Worm (Caenorhabditis elegans) whole organism, L4 larva: Measurements from ENCODE around the gene hsp-6.

Source experiments
- F10B5.3 ChIP-seq: sonication (generic microtip); optimal IDR thresholded peaks from 2 replicates; lab custom pipeline; 2016; ENCODE audit warnings: mild to moderate bottlenecking, missing genetic modification characterization, missing compliant biosample characterization
- F37D6.2 ChIP-seq: sonication (generic microtip); optimal IDR thresholded peaks from 2 replicates; lab custom pipeline; 2016; ENCODE audit warnings: mild to moderate bottlenecking, missing genetic modification characterization, missing compliant biosample characterization
- R02D3.7 ChIP-seq: fragments of 150-350 bp; sonication (generic microtip); optimal IDR thresholded peaks from 3 replicates; lab custom pipeline; 2014; ENCODE audit warnings: missing biosample characterization, missing genetic modification characterization
- Y75B8A.6 ChIP-seq: fragments of 200-800 bp; sonication (Bioruptor generic); IDR thresholded peaks from 2 replicates; pipeline ENCODE4 v1.3.6; 2022; ENCODE audit warnings: missing genetic modification reagents, missing genetic modification characterization, missing compliant biosample characterization
- aha-1 ChIP-seq: fragments of 150-350 bp; peaks from one replicate; lab custom pipeline; 2014; ENCODE audit warnings: missing biosample characterization, missing genetic modification characterization
- ceh-28 ChIP-seq: fragments of 150-350 bp; optimal IDR thresholded peaks from 2 replicates; lab custom pipeline; 2014; ENCODE audit warnings: missing biosample characterization, missing genetic modification reagents, missing genetic modification characterization
- ces-1 ChIP-seq: fragments of 150-350 bp; sonication (generic microtip); optimal IDR thresholded peaks from 4 replicates; lab custom pipeline; 2014; ENCODE audit warnings: missing biosample characterization, missing genetic modification reagents, missing genetic modification characterization
- ctbp-1 ChIP-seq: fragments of 200-800 bp; sonication (Bioruptor generic); IDR thresholded peaks from 2 replicates; pipeline ENCODE4 v1.3.6; 2022; ENCODE audit warnings: missing genetic modification reagents, missing genetic modification characterization, missing compliant biosample characterization
- daf-16 ChIP-seq, 3 experiments: sonication (generic microtip); optimal IDR thresholded peaks; 2 replicates each; lab custom pipeline; 2016 to 2017; ENCODE audit warnings: missing genetic modification characterization in 3 of 3, missing genetic modification reagents in 3 of 3, mild to moderate bottlenecking in 2 of 3, missing compliant biosample characterization in 2 of 3, missing biosample characterization in 1 of 3, moderate library complexity in 1 of 3
- daf-8 ChIP-seq: fragments of 200-800 bp; sonication (Bioruptor generic); IDR thresholded peaks from 2 replicates; pipeline ENCODE4 v1.3.6; 2022; ENCODE audit warnings: missing genetic modification characterization, missing compliant biosample characterization
- dmd-6 ChIP-seq: fragments of 200-800 bp; sonication (Bioruptor generic); IDR thresholded peaks from 2 replicates; pipeline ENCODE4 v1.3.6; 2022; ENCODE audit warnings: missing genetic modification reagents, missing genetic modification characterization, missing compliant biosample characterization
- dmd-8 ChIP-seq: fragments of 200-800 bp; sonication (Bioruptor generic); IDR thresholded peaks from 2 replicates; pipeline ENCODE4 v1.3.6; 2022; ENCODE audit warnings: missing genetic modification characterization, missing compliant biosample characterization
- dve-1 ChIP-seq: sonication (generic microtip); optimal IDR thresholded peaks from 2 replicates; lab custom pipeline; 2017; ENCODE audit warnings: antibody characterized with exemption, mild to moderate bottlenecking, missing genetic modification characterization, missing compliant biosample characterization; ENCODE audit not compliant: insufficient read depth
- fkh-10 ChIP-seq: fragments of 150-350 bp; optimal IDR thresholded peaks from 2 replicates; lab custom pipeline; 2014; ENCODE audit warnings: missing biosample characterization, missing genetic modification reagents, missing genetic modification characterization
- hif-1 ChIP-seq, 2 experiments: sonication (generic microtip); optimal IDR thresholded peaks; 2 replicates each; lab custom pipeline; 2016 to 2017; ENCODE audit warnings: missing compliant biosample characterization in 2 of 2, missing genetic modification characterization in 2 of 2, missing genetic modification reagents in 2 of 2, missing genotype in 2 of 2, mild to moderate bottlenecking in 1 of 2
- hlh-11 ChIP-seq: fragments of 200-800 bp; sonication (Bioruptor generic); optimal IDR thresholded peaks from 2 replicates; lab custom pipeline; 2018; ENCODE audit warnings: mild to moderate bottlenecking, missing genetic modification characterization, missing compliant biosample characterization
- hlh-30 ChIP-seq: sonication (generic microtip); optimal IDR thresholded peaks from 2 replicates; lab custom pipeline; 2017; ENCODE audit warnings: antibody characterized with exemption, mild to moderate bottlenecking, missing genetic modification characterization, missing compliant biosample characterization; ENCODE audit not compliant: insufficient read depth
- hmg-1.1 ChIP-seq: fragments of 200-800 bp; sonication (Bioruptor generic); IDR thresholded peaks from 2 replicates; pipeline ENCODE4 v1.3.6; 2022; ENCODE audit warnings: missing genetic modification reagents, missing genetic modification characterization, missing compliant biosample characterization
- lin-1 ChIP-seq: fragments of 200-800 bp; sonication (Bioruptor generic); IDR thresholded peaks from 2 replicates; pipeline ENCODE4 v1.3.6; 2022; ENCODE audit warnings: missing genetic modification reagents, missing genetic modification characterization, missing compliant biosample characterization
- lin-13 ChIP-seq: fragments of 150-350 bp; optimal IDR thresholded peaks from 2 replicates; lab custom pipeline; 2014; ENCODE audit warnings: missing biosample characterization, missing genetic modification reagents, missing genetic modification characterization
- lin-15B ChIP-seq: fragments of 150-350 bp; sonication (generic microtip); optimal IDR thresholded peaks from 3 replicates; lab custom pipeline; 2014; ENCODE audit warnings: missing biosample characterization, missing genetic modification characterization
- mep-1 ChIP-seq: fragments of 150-350 bp; sonication (generic microtip); optimal IDR thresholded peaks from 3 replicates; lab custom pipeline; 2014; ENCODE audit warnings: missing biosample characterization, missing genetic modification characterization
- mes-2 ChIP-seq: sonication (generic microtip); optimal IDR thresholded peaks from 2 replicates; lab custom pipeline; 2016; ENCODE audit warnings: missing genotype, mild to moderate bottlenecking, missing genetic modification characterization, missing compliant biosample characterization; ENCODE audit not compliant: poor library complexity, severe bottlenecking
- mxl-2 ChIP-seq: fragments of 200-800 bp; sonication (Bioruptor generic); conservative IDR thresholded peaks from 2 replicates; pipeline ENCODE4 v1.3.6; 2022; ENCODE audit warnings: missing genetic modification reagents, missing genetic modification characterization, missing compliant biosample characterization
- mxl-3 ChIP-seq: fragments of 200-800 bp; sonication (Bioruptor generic); optimal IDR thresholded peaks from 2 replicates; lab custom pipeline; 2018; ENCODE audit warnings: mild to moderate bottlenecking, missing genetic modification characterization, missing compliant biosample characterization
- nhr-102 ChIP-seq: sonication (generic microtip); optimal IDR thresholded peaks from 2 replicates; lab custom pipeline; 2016; ENCODE audit warnings: mild to moderate bottlenecking, missing genetic modification characterization, moderate library complexity, missing compliant biosample characterization
- nhr-11 ChIP-seq: fragments of 150-350 bp; optimal IDR thresholded peaks from 2 replicates; lab custom pipeline; 2014; ENCODE audit warnings: missing biosample characterization, missing genetic modification characterization
- nhr-111 ChIP-seq: fragments of 200-800 bp; sonication (Bioruptor generic); optimal IDR thresholded peaks from 2 replicates; lab custom pipeline; 2018; ENCODE audit warnings: mild to moderate bottlenecking, missing genetic modification characterization, missing compliant biosample characterization
- nhr-28 ChIP-seq: fragments of 150-350 bp; optimal IDR thresholded peaks from 2 replicates; lab custom pipeline; 2014; ENCODE audit warnings: missing biosample characterization, missing genetic modification characterization
- nhr-48 ChIP-seq: sonication (generic microtip); optimal IDR thresholded peaks from 2 replicates; lab custom pipeline; 2016; ENCODE audit warnings: mild to moderate bottlenecking, missing genetic modification characterization, missing compliant biosample characterization
- nhr-77 ChIP-seq: fragments of 150-350 bp; optimal IDR thresholded peaks from 2 replicates; lab custom pipeline; 2014; ENCODE audit warnings: missing biosample characterization, missing genetic modification characterization
- pqm-1 ChIP-seq: sonication (generic microtip); optimal IDR thresholded peaks from 2 replicates; lab custom pipeline; 2017; ENCODE audit warnings: missing biosample characterization, missing genetic modification characterization
- unc-62 ChIP-seq, 3 experiments: fragments of 150-350 bp in 1 of 3; sonication (generic microtip); optimal IDR thresholded peaks in 2 of 3; peaks in 1 of 3; 1 replicate in 1 of 3; 2 replicates in 2 of 3; lab custom pipeline; 2014 to 2017; ENCODE audit warnings: missing biosample characterization in 3 of 3, missing genetic modification characterization in 3 of 3, missing genetic modification reagents in 3 of 3, missing genotype in 1 of 3
- vab-7 ChIP-seq: fragments of 200-800 bp; sonication (Bioruptor generic); IDR thresholded peaks from 2 replicates; pipeline ENCODE4 v1.3.6; 2022; ENCODE audit warnings: missing genetic modification reagents, missing genetic modification characterization, missing compliant biosample characterization
- ztf-7 ChIP-seq: fragments of 150-350 bp; optimal IDR thresholded peaks from 2 replicates; lab custom pipeline; 2014; ENCODE audit warnings: missing biosample characterization, missing genetic modification characterization

The hsp-6 gene

DNA sequence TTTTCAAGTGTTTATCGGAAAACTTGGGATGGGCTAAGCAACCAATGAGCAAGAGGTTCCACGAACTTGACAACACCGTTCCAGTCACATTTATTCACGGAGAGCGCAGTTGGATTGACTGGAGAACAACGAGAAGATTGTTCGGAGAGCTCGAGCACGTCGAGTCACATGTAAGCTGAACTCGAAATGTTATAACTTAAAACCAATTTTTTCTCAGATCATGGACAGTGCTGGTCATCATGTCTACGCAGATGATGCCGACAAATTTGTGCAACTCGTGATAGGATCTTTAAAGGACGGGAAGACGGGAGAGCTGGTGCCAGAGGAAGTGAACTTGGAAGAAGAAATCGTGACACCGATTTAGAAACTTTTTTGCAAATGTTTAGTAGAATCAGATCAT, 19.9 kb upstream of the hsp-6 start:
- no peak for TF ChIP-seq nhr-102 (tag; lab: Kevin White, UChicago)
- peak; percentile 95 for TF ChIP-seq aha-1

DNA sequence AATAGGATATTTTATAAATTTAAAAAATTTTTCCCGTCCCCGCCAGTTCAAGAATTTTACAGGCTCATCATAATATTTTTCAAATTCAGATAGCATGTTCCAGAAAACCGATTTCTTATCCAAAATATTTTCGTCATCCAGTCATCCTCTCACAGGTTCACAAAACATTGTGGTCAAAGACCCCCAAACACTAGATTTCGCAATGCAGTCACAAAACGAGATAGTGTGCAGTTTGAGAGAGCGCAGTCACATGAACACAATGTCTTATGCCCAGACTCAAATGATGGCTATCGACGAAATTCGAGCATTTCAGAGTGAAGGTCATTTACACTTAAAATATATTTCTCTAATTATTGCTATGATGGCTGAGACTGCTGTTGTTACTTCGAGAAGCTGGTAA, 18.0 kb upstream of the hsp-6 start, which contains the start of gene abhd-5.2:
Gene abhd-5.2 (plus strand): TSS at position 95 of the 400 bp plus-strand sequence.
- no peak for TF ChIP-seq vab-7 (GFP tag; lab: Robert Waterston, UW)
- peak; percentile 47; the same call in 1 of the 2 replicates for TF ChIP-seq dmd-6 (GFP tag; lab: Robert Waterston, UW)
- TF ChIP-seq nhr-11 (tag; lab: Kevin White, UChicago) = peak; percentile 19
- TF ChIP-seq ces-1 (GFP tag; lab: Kevin White, UChicago) = no peak
- TF ChIP-seq mxl-3 (GFP tag; lab: Kevin White, UChicago) = peak; percentile 53
- TF ChIP-seq nhr-111 = no peak
- no peak for TF ChIP-seq F37D6.2 (tag; lab: Kevin White, UChicago)
- TF ChIP-seq Y75B8A.6 = no peak
- peak; percentile 36 for TF ChIP-seq lin-13 (GFP tag; lab: Kevin White, UChicago)
- TF ChIP-seq aha-1 = no peak
- TF ChIP-seq hlh-11 = peak; percentile 72
- TF ChIP-seq mes-2 (tag; lab: Kevin White, UChicago) = peak; percentile 32
- peak; percentile 99 for TF ChIP-seq hlh-30 (tag; lab: Kevin White, UChicago)
- TF ChIP-seq dve-1 = peak; percentile 64
- TF ChIP-seq unc-62 (GFP tag; optimal IDR thresholded peaks at IDR 0.05 in 1 of 2; lab: Kevin White, UChicago) = peak in 1 of 2 experiments; percentile 67
- no peak for TF ChIP-seq unc-62 (tag; optimal IDR thresholded peaks at IDR 0.05; lab: Kevin White, UChicago)
- peak; percentile 53 for TF ChIP-seq mep-1 (tag; lab: Kevin White, UChicago)
- peak in 1 of 2 experiments; percentile 6 for TF ChIP-seq hif-1 (tag; optimal IDR thresholded peaks at IDR 0.05; lab: Kevin White, UChicago)
- TF ChIP-seq ctbp-1 (GFP tag; lab: Robert Waterston, UW) = no peak
- peak; percentile 3 for TF ChIP-seq pqm-1 (tag; lab: Kevin White, UChicago)
- TF ChIP-seq mxl-2 (GFP tag; lab: Robert Waterston, UW) = no peak
- peak; percentile 85 for TF ChIP-seq nhr-28 (tag; lab: Kevin White, UChicago)
- TF ChIP-seq daf-16 (GFP tag; optimal IDR thresholded peaks at IDR 0.05; lab: Kevin White, UChicago) = peak in 1 of 2 experiments; percentile 83
- TF ChIP-seq daf-16 (tag; optimal IDR thresholded peaks at IDR 0.05; lab: Kevin White, UChicago) = peak; percentile 51
- TF ChIP-seq nhr-77 (tag; lab: Kevin White, UChicago) = peak; percentile 22
- TF ChIP-seq nhr-102 (tag; lab: Kevin White, UChicago) = peak; percentile 86
- TF ChIP-seq ceh-28 = no peak
- TF ChIP-seq lin-15B = no peak

DNA sequence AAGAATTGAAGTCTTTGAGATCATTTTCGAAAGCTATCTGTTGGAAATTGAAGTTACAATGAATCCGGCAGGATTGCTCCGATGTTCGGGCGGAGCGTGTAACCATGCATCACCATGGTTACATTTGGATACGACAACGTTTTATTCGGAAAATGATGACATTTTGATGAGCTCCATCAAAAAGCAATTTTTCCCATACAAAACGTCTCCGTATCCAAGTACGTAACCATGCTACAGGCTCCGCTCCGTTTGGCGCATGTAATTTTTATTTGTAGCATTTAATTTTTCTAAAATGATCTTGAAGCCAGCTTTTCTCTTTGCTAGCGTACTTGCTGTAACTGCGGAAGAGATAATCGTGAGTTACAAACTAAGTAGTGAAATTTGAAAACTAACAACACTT, 16.0 kb upstream of the hsp-6 start, which contains the start of the genes cwp-2 and cwp-3:
Gene cwp-2 (minus strand): TSS at position 101 of the 400 bp plus-strand sequence.
Gene cwp-3 (plus strand): TSS at position 293 of the 400 bp plus-strand sequence.
- TF ChIP-seq nhr-111 (no peak), fkh-10 (GFP tag; lab: Kevin White, UChicago) (no peak), F10B5.3 (tag; lab: Kevin White, UChicago) (no peak), hmg-1.1 (no peak), mxl-2 (GFP tag; lab: Robert Waterston, UW) (no peak), lin-13 (GFP tag; lab: Kevin White, UChicago) (no peak), unc-62 (GFP tag; optimal IDR thresholded peaks at IDR 0.05 in 1 of 2; lab: Kevin White, UChicago) (no peak), unc-62 (tag; optimal IDR thresholded peaks at IDR 0.05; lab: Kevin White, UChicago) (no peak), lin-15B (no peak), lin-1 (GFP tag; lab: Robert Waterston, UW) (no peak), nhr-11 (tag; lab: Kevin White, UChicago) (no peak), hlh-30 (tag; lab: Kevin White, UChicago) (no peak), R02D3.7 (tag; lab: Kevin White, UChicago) (no peak), daf-8 (no peak), ztf-7 (tag; lab: Kevin White, UChicago) (no peak), nhr-48 (tag; lab: Kevin White, UChicago) (no peak), dmd-8 (GFP tag; lab: Robert Waterston, UW) (no peak)
- TF ChIP-seq, all 104 proteins: peak for 0
